Worm (Caenorhabditis elegans) whole organism, L1 larva: ENCODE data around the gene clec-186.

Source experiments
- F16B12.6 ChIP-seq: fragments of 150-350 bp; optimal IDR thresholded peaks from 2 replicates; lab custom pipeline; 2014; ENCODE audit warnings: missing biosample characterization, missing genetic modification characterization
- Y116A8C.19 ChIP-seq: sonication (generic microtip); optimal IDR thresholded peaks from 2 replicates; lab custom pipeline; 2016; ENCODE audit warnings: missing compliant biosample characterization, missing genetic modification characterization, borderline replicate concordance
- ceh-8 ChIP-seq: fragments of 200-800 bp; sonication (Bioruptor generic); optimal IDR thresholded peaks from 2 replicates; lab custom pipeline; 2018; ENCODE audit warnings: mild to moderate bottlenecking, missing genetic modification characterization, moderate library complexity, missing compliant biosample characterization
- ceh-82 ChIP-seq, 3 experiments: fragments of 150-350 bp in 1 of 3; sonication (generic microtip) in 2 of 3; optimal IDR thresholded peaks; 2 replicates each; lab custom pipeline; 2014 to 2017; ENCODE audit warnings: missing biosample characterization in 3 of 3, missing genetic modification characterization in 3 of 3
- ces-1 ChIP-seq: fragments of 150-350 bp; optimal IDR thresholded peaks from 2 replicates; lab custom pipeline; 2014; ENCODE audit warnings: missing biosample characterization, missing genetic modification reagents, missing genetic modification characterization
- dpl-1 ChIP-seq, 3 experiments: fragments of 150-350 bp in 2 of 3; sonication (generic microtip) in 1 of 3; optimal IDR thresholded peaks; 2 replicates each; lab custom pipeline; 2014 to 2017; ENCODE audit warnings: missing biosample characterization in 3 of 3, missing genetic modification characterization in 3 of 3, missing genetic modification reagents in 3 of 3
- dsc-1 ChIP-seq: sonication (generic microtip); optimal IDR thresholded peaks from 2 replicates; lab custom pipeline; 2016; ENCODE audit warnings: mild to moderate bottlenecking, missing genetic modification characterization, missing compliant biosample characterization
- efl-1 ChIP-seq, 4 experiments: fragments of 150-350 bp; optimal IDR thresholded peaks in 3 of 4; peaks in 1 of 4; 1 replicate in 1 of 4; 2 replicates in 3 of 4; lab custom pipeline; 2014; ENCODE audit warnings: missing biosample characterization in 2 of 4, missing genetic modification characterization in 2 of 4, missing genetic modification reagents in 2 of 4
- egl-27 ChIP-seq, 2 experiments: fragments of 150-350 bp in 1 of 2; sonication (generic microtip); optimal IDR thresholded peaks; 3 replicates each; lab custom pipeline; 2017 to 2018; ENCODE audit warnings: missing biosample characterization in 2 of 2, missing genetic modification characterization in 2 of 2, missing genetic modification reagents in 2 of 2
- fkh-10 ChIP-seq: sonication (generic microtip); optimal IDR thresholded peaks from 2 replicates; lab custom pipeline; 2017; ENCODE audit warnings: missing biosample characterization, missing genetic modification reagents, missing genetic modification characterization
- fkh-4 ChIP-seq: sonication (generic microtip); optimal IDR thresholded peaks from 2 replicates; lab custom pipeline; 2016; ENCODE audit warnings: missing compliant biosample characterization, missing genetic modification characterization, borderline replicate concordance
- fkh-8 ChIP-seq: sonication (generic microtip); optimal IDR thresholded peaks from 2 replicates; lab custom pipeline; 2016; ENCODE audit warnings: mild to moderate bottlenecking, missing genetic modification characterization, missing compliant biosample characterization
- grh-1 ChIP-seq: fragments of 200-800 bp; sonication (Bioruptor generic); IDR thresholded peaks from 2 replicates; pipeline ENCODE4 v1.3.6; 2022; ENCODE audit warnings: missing genetic modification reagents, missing genetic modification characterization, missing compliant biosample characterization
- lin-35 ChIP-seq, 2 experiments: fragments of 150-350 bp; optimal IDR thresholded peaks; 2 replicates each; lab custom pipeline; 2014; ENCODE audit warnings: missing biosample characterization in 2 of 2, missing genetic modification characterization in 2 of 2, missing genetic modification reagents in 2 of 2
- lin-39 ChIP-seq: fragments of 150-350 bp; optimal IDR thresholded peaks from 2 replicates; lab custom pipeline; 2014; ENCODE audit warnings: missing biosample characterization, missing genetic modification reagents, missing genetic modification characterization
- lsy-2 ChIP-seq, 2 experiments: fragments of 150-350 bp; optimal IDR thresholded peaks; 2 replicates each; lab custom pipeline; 2014; ENCODE audit warnings: missing biosample characterization in 2 of 2, missing genetic modification characterization in 2 of 2
- nhr-19 ChIP-seq: fragments of 200-800 bp; sonication (Bioruptor generic); conservative IDR thresholded peaks from 2 replicates; pipeline ENCODE4 v1.3.6; 2022; ENCODE audit warnings: missing genetic modification characterization, missing compliant biosample characterization
- nhr-237 ChIP-seq: fragments of 150-350 bp; optimal IDR thresholded peaks from 2 replicates; lab custom pipeline; 2014; ENCODE audit warnings: missing biosample characterization, missing genetic modification characterization
- nhr-90 ChIP-seq: sonication (generic microtip); optimal IDR thresholded peaks from 2 replicates; lab custom pipeline; 2016; ENCODE audit warnings: mild to moderate bottlenecking, missing genetic modification characterization, missing compliant biosample characterization; ENCODE audit not compliant: poor library complexity
- pag-3 ChIP-seq: sonication (generic microtip); optimal IDR thresholded peaks from 2 replicates; lab custom pipeline; 2017; ENCODE audit warnings: missing genetic modification characterization, mild to moderate bottlenecking, missing compliant biosample characterization, antibody characterized with exemption, borderline replicate concordance; ENCODE audit not compliant: insufficient read depth
- pax-3 ChIP-seq: fragments of 200-800 bp; sonication (Bioruptor generic); optimal IDR thresholded peaks from 2 replicates; lab custom pipeline; 2018; ENCODE audit warnings: mild to moderate bottlenecking, missing genetic modification characterization, moderate library complexity, missing compliant biosample characterization
- pqm-1 ChIP-seq: sonication (generic microtip); optimal IDR thresholded peaks from 3 replicates; lab custom pipeline; 2017; ENCODE audit warnings: missing biosample characterization, missing genetic modification characterization
- rnt-1 ChIP-seq: sonication (generic microtip); optimal IDR thresholded peaks from 2 replicates; lab custom pipeline; 2016; ENCODE audit warnings: mild to moderate bottlenecking, missing genetic modification characterization, moderate library complexity, missing compliant biosample characterization
- snpc-4 ChIP-seq: fragments of 150-350 bp; optimal IDR thresholded peaks from 2 replicates; lab custom pipeline; 2014; ENCODE audit warnings: missing biosample characterization, missing genetic modification characterization
- sptf-1 ChIP-seq: fragments of 150-350 bp; optimal IDR thresholded peaks from 2 replicates; lab custom pipeline; 2014; ENCODE audit warnings: missing biosample characterization, missing genetic modification characterization
- unc-130 ChIP-seq: fragments of 150-350 bp; optimal IDR thresholded peaks from 2 replicates; lab custom pipeline; 2017; ENCODE audit warnings: missing biosample characterization, missing genetic modification characterization, inconsistent platforms
- unc-86 ChIP-seq: sonication (generic microtip); optimal IDR thresholded peaks from 2 replicates; lab custom pipeline; 2016; ENCODE audit warnings: missing genetic modification characterization, missing compliant biosample characterization
- xbp-1 ChIP-seq: sonication (generic microtip); optimal IDR thresholded peaks from 2 replicates; lab custom pipeline; 2016; ENCODE audit warnings: missing genetic modification characterization, missing compliant biosample characterization
- ztf-4 ChIP-seq: fragments of 150-350 bp; optimal IDR thresholded peaks from 2 replicates; lab custom pipeline; 2014; ENCODE audit warnings: missing biosample characterization, missing genetic modification characterization

clec-186 gene

ce11 chrIV:12849030-12849560 is 16.8 kb upstream of the clec-186 start, which contains the start of gene srf-3:
TSS of gene srf-3 (plus strand) at chrIV:12849510.
- TF ChIP-seq ceh-82 (tag; optimal IDR thresholded peaks at IDR 0.05; lab: Kevin White, UChicago) (peak in 1 of 3 experiments; percentile 16), dpl-1 (GFP tag; optimal IDR thresholded peaks at IDR 0.05; lab: Kevin White, UChicago) (peak in 1 of 3 experiments; percentile 5), ztf-4 (no peak), egl-27 (tag; optimal IDR thresholded peaks at IDR 0.05; lab: Kevin White, UChicago) (no peak), fkh-8 (tag; lab: Kevin White, UChicago) (no peak), xbp-1 (tag; lab: Kevin White, UChicago) (no peak), fkh-10 (GFP tag; lab: Kevin White, UChicago) (no peak), rnt-1 (tag; lab: Kevin White, UChicago) (no peak), efl-1 (optimal IDR thresholded peaks at IDR 0.05; lab: Kevin White, UChicago) (peak; percentile 6 to 42), efl-1 (GFP tag; optimal IDR thresholded peaks at IDR 0.05 in 1 of 2; lab: Kevin White, UChicago) (no peak), pag-3 (tag; lab: Kevin White, UChicago) (no peak), snpc-4 (no peak)

ce11 chrIV:12854372-12855114 is 11.4 kb upstream of the clec-186 start:
- no peak for TF ChIP-seq nhr-90
- TF ChIP-seq dpl-1 (GFP tag; optimal IDR thresholded peaks at IDR 0.05; lab: Kevin White, UChicago) = peak; percentile 48 to 71 (median 58)
- TF ChIP-seq pax-3 (tag; lab: Kevin White, UChicago) = no peak
- TF ChIP-seq efl-1 (optimal IDR thresholded peaks at IDR 0.05; lab: Kevin White, UChicago) = peak; percentile 73 to 84
- TF ChIP-seq efl-1 (GFP tag; optimal IDR thresholded peaks at IDR 0.05 in 1 of 2; lab: Kevin White, UChicago) = peak; percentile 74 to 97
- peak; percentile 39 to 62 for TF ChIP-seq lin-35 (GFP tag; optimal IDR thresholded peaks at IDR 0.05; lab: Kevin White, UChicago)
- no peak for TF ChIP-seq lin-39 (tag; lab: Kevin White, UChicago)
- no peak for TF ChIP-seq lsy-2 (tag; optimal IDR thresholded peaks at IDR 0.05; lab: Kevin White, UChicago)
- TF ChIP-seq egl-27 (tag; optimal IDR thresholded peaks at IDR 0.05; lab: Kevin White, UChicago) = no peak

ce11 chrIV:12855248-12855647 is 10.7 kb upstream of the clec-186 start, which contains the start of gene nstp-5:
TSS of gene nstp-5 (plus strand) at chrIV:12855548.
- TF ChIP-seq F16B12.6 (tag; lab: Kevin White, UChicago) (no peak), xbp-1 (tag; lab: Kevin White, UChicago) (no peak), efl-1 (optimal IDR thresholded peaks at IDR 0.05; lab: Kevin White, UChicago) (no peak), efl-1 (GFP tag; optimal IDR thresholded peaks at IDR 0.05 in 1 of 2; lab: Kevin White, UChicago) (no peak), grh-1 (GFP tag; lab: Robert Waterston, UW) (no peak), sptf-1 (tag; lab: Kevin White, UChicago) (no peak), unc-130 (no peak), ceh-8 (no peak), nhr-19 (GFP tag; lab: Robert Waterston, UW) (no peak), pqm-1 (tag; lab: Kevin White, UChicago) (no peak), unc-86 (tag; lab: Kevin White, UChicago) (no peak), Y116A8C.19 (tag; lab: Kevin White, UChicago) (no peak), ces-1 (GFP tag; lab: Kevin White, UChicago) (no peak), fkh-4 (no peak)

ce11 chrIV:12859797-12860196 is 6.1 kb upstream of the clec-186 start, which contains the start of gene gcy-18:
TSS of gene gcy-18 (plus strand) at chrIV:12860097.
- TF ChIP-seq nhr-237 = no peak
- no peak for TF ChIP-seq lsy-2 (tag; optimal IDR thresholded peaks at IDR 0.05; lab: Kevin White, UChicago)
- no peak for TF ChIP-seq fkh-10 (GFP tag; lab: Kevin White, UChicago)
- no peak for TF ChIP-seq nhr-19 (GFP tag; lab: Robert Waterston, UW)
- TF ChIP-seq dsc-1 (tag; lab: Kevin White, UChicago) = peak; percentile 27
- no peak for TF ChIP-seq xbp-1 (tag; lab: Kevin White, UChicago)
- no peak for TF ChIP-seq lin-35 (GFP tag; optimal IDR thresholded peaks at IDR 0.05; lab: Kevin White, UChicago)
- TF ChIP-seq, all 84 proteins: peak for 1
